Worm (Caenorhabditis elegans): ENCODE results near the gene K11H12.4.

The K11H12.4 gene

ce11 chrIV:653138-653848, 22.4 kb downstream of the K11H12.4 start, which contains the start of gene K11H12.1 (continued):
- peak; percentile 90 for TF ChIP-seq B0336.3 (GFP tag; IDR thresholded peaks at IDR 0.05)
- no peak for TF ChIP-seq chd-7 (tag; optimal IDR thresholded peaks at IDR 0.05)
- TF ChIP-seq rcor-1 (GFP tag; IDR thresholded peaks at IDR 0.05) = peak; percentile 48; the same call in 1 of the 2 replicates
- TF ChIP-seq snpc-4 (GFP tag; optimal IDR thresholded peaks at IDR 0.05) = no peak
- TF ChIP-seq snpc-4 (tag; optimal IDR thresholded peaks at IDR 0.05) = peak in 2 of 4 experiments; percentile 12 to 45
- peak; percentile 54 for TF ChIP-seq snpc-1.1 (tag; optimal IDR thresholded peaks at IDR 0.05; ENCODE audit: insufficient read depth)
- TF ChIP-seq madf-6 (GFP tag; IDR thresholded peaks at IDR 0.05) = peak; percentile 78
- TF ChIP-seq tbp1 (GFP tag; optimal IDR thresholded peaks at IDR 0.05) = peak; percentile 8
- peak; percentile 53 for TF ChIP-seq tlf-1 (GFP tag; optimal IDR thresholded peaks at IDR 0.05)
- peak; percentile 92 for TF ChIP-seq madf-3 (GFP tag; IDR thresholded peaks at IDR 0.05)
- TF ChIP-seq egl-18 (GFP tag; IDR thresholded peaks at IDR 0.05) = 0 out of 2 replicates have a peak, but pooled peaks have one; percentile 3
- TF ChIP-seq tbx-9 (tag; optimal IDR thresholded peaks at IDR 0.05; ENCODE audit: borderline replicate concordance) = no peak
- TF ChIP-seq zim-3 (tag; optimal IDR thresholded peaks at IDR 0.05) = peak; percentile 48
- peak in 1 of 3 experiments; percentile 23 for TF ChIP-seq lin-35 (GFP tag; optimal IDR thresholded peaks at IDR 0.05)
- no peak for TF ChIP-seq unc-62 (GFP tag; optimal IDR thresholded peaks at IDR 0.05)
- 0 out of 2 replicates have a peak, but pooled peaks have one; percentile 10 for TF ChIP-seq Y95B8A.8 (GFP tag; IDR thresholded peaks at IDR 0.05)
- 0 out of 2 replicates have a peak, but pooled peaks have one; percentile 22 for TF ChIP-seq egl-44 (GFP tag; IDR thresholded peaks at IDR 0.05)
- TF ChIP-seq F49E8.2 (tag; optimal IDR thresholded peaks at IDR 0.05; ENCODE audit: insufficient read depth) = peak; percentile 82
- TF ChIP-seq pbrm-1 (GFP tag; IDR thresholded peaks at IDR 0.05) = peak; percentile 50; the same call in 1 of the 2 replicates
- no peak for TF ChIP-seq sptf-2 (GFP tag; optimal IDR thresholded peaks at IDR 0.05)
- no peak for TF ChIP-seq madf-10 (tag; optimal IDR thresholded peaks at IDR 0.05)
- TF ChIP-seq mcd-1 (GFP tag; IDR thresholded peaks at IDR 0.05) = no peak; the same call in 1 of the 2 replicates
- peak; percentile 2 for TF ChIP-seq B0261.1 (tag; optimal IDR thresholded peaks at IDR 0.05)
- TF ChIP-seq F57C9.4 (tag; optimal IDR thresholded peaks at IDR 0.05) = no peak
- 0 out of 2 replicates have a peak, but pooled peaks have one; percentile 44 for TF ChIP-seq ceh-40 (GFP tag; IDR thresholded peaks at IDR 0.05)
- TF ChIP-seq nfya-2 (GFP tag; IDR thresholded peaks at IDR 0.05) = peak; percentile 80; the same call in 1 of the 2 replicates
- TF ChIP-seq F52B5.7 (tag; optimal IDR thresholded peaks at IDR 0.05) = peak; percentile 11
- no peak for TF ChIP-seq mel-28 (tag; optimal IDR thresholded peaks at IDR 0.05; ENCODE audit: borderline replicate concordance)
- TF ChIP-seq hmg-20 (GFP tag; IDR thresholded peaks at IDR 0.05) = peak; percentile 58; the same call in 1 of the 2 replicates
- 0 out of 2 replicates have a peak, but pooled peaks have one; percentile 39 for TF ChIP-seq nfyb-1 (GFP tag; IDR thresholded peaks at IDR 0.05)
- peak; percentile 68; the same call in 1 of the 2 replicates for TF ChIP-seq C17E4.6 (GFP tag; IDR thresholded peaks at IDR 0.05)
- peak; percentile 92 for TF ChIP-seq ekl-4 (GFP tag; IDR thresholded peaks at IDR 0.05)
- TF ChIP-seq B0019.2 (GFP tag; conservative IDR thresholded peaks at IDR 0.05) = no peak
- TF ChIP-seq repo-1 (tag; optimal IDR thresholded peaks at IDR 0.05) = peak; percentile 58
- no peak for TF ChIP-seq T26A5.8 (tag; optimal IDR thresholded peaks at IDR 0.05)
- no peak for TF ChIP-seq cebp-1 (GFP tag; IDR thresholded peaks at IDR 0.05)
- peak; percentile 14 for TF ChIP-seq cebp-1 (tag; optimal IDR thresholded peaks at IDR 0.05)
- peak; percentile 34; the same call in 1 of the 2 replicates for TF ChIP-seq dox-1 (GFP tag; IDR thresholded peaks at IDR 0.05)

Measured in whole organism, young adult.